Fruit fly (Drosophila melanogaster): ENCODE results near the gene CG8034.

DNA sequence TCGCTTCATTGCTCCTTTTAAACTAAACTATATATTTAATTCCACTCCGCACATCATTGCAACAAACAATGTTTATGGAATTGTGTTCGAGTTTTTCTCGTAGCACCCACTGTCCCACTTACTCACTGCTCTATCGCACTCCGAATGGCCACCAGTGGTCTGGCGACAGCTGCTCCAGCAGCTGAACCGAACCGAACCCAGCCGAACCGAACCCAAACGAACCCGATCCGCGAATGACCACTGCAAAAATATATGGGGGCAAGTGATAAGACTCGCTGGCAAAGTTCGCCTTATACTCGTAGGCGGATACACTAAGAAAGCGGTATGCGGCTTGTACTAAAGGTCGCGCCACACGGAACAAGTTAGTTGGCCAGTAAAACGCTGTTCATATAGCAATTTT is 7.2 kb upstream of the CG8034 start:
- TF ChIP-seq CG14711 (tag; optimal IDR thresholded peaks at IDR 0.05) = no peak
- TF ChIP-seq CG33017 (tag; optimal IDR thresholded peaks at IDR 0.05) = no peak
- TF ChIP-seq kay (GFP tag; ENCODE audit: borderline replicate concordance) = no peak
- TF ChIP-seq ovo (GFP tag; optimal IDR thresholded peaks at IDR 0.05) = no peak
- TF ChIP-seq toe (GFP tag; optimal IDR thresholded peaks at IDR 0.05) = no peak
- TF ChIP-seq Crg-1 (GFP tag; optimal IDR thresholded peaks at IDR 0.05) = no peak
- no peak for TF ChIP-seq CG7045 (GFP tag; optimal IDR thresholded peaks at IDR 0.05)
- no peak for TF ChIP-seq pad (GFP tag; optimal IDR thresholded peaks at IDR 0.05)
- no peak for TF ChIP-seq Mnt (GFP tag; optimal IDR thresholded peaks at IDR 0.05)
- TF ChIP-seq CG7101 (tag; optimal IDR thresholded peaks at IDR 0.05) = no peak
- no peak for TF ChIP-seq tj (GFP tag; optimal IDR thresholded peaks at IDR 0.05)
